Fruit fly (Drosophila melanogaster): Measurements from ENCODE around the gene CG15721.

- no peak for TF ChIP-seq Vsx2 (GFP tag; optimal IDR thresholded peaks at IDR 0.05; ENCODE audit: partially characterized antibody)
- TF ChIP-seq Hr83 (GFP tag; optimal IDR thresholded peaks at IDR 0.05; ENCODE audit: poor library complexity, severe bottlenecking), result no peak
- TF ChIP-seq woc (GFP tag; optimal IDR thresholded peaks at IDR 0.05), result no peak
- no peak for TF ChIP-seq CrebA (GFP tag; optimal IDR thresholded peaks at IDR 0.05; ENCODE audit: borderline replicate concordance)
- no peak for TF ChIP-seq N (GFP tag; optimal IDR thresholded peaks at IDR 0.05)
- TF ChIP-seq foxo (GFP tag; optimal IDR thresholded peaks at IDR 0.05), result peak in 1 of 2 experiments; percentile 39
- TF ChIP-seq pan (optimal IDR thresholded peaks at IDR 0.05), result no peak
Measured at dm6 chrX:12923258-12923901, 47.1 kb upstream of the CG15721 start.
